Fruit fly (Drosophila melanogaster) S2 (cell line): ENCODE data around the gene CG7888.

Experiments used
- CG8478 ChIP-seq: fragments of >200 bp; optimal IDR thresholded peaks from 2 replicates; lab custom pipeline; 2018
- CTCF ChIP-seq, 2 experiments: fragments of >200 bp; optimal IDR thresholded peaks; 2 replicates each; lab custom pipeline; 2018

DNA sequence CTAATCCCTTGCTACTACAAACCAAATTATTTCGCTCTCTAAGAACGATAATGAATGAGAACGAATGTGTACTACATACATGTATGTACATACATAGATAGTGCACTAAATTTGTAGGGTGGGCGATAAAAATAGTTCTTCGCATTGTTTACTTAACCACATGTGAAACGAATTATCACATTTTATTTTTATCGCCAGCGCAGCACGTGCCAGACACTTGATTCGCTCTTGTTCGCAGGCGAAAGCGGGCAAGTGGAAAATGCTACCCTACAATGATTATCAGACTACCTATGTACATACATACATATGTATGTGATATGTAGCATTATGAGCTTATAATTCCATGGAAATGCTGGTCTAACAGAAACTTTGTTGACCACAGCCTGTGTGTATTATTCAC, 32.0 kb downstream of the CG7888 start:
- no peak for TF ChIP-seq CG8478
- TF ChIP-seq CTCF (optimal IDR thresholded peaks at IDR 0.05; lab: Kevin White, UChicago): no peak
